Fruit fly (Drosophila melanogaster): ENCODE data around the gene CG46316.

CG46316 gene

dm6 chr3R:24712375-24712830 lies at the start of gene CG46316, which contains the start of gene CG13627:
Gene CG46316, plus strand, starts transcription at chr3R:24712780.
Gene CG13627, plus strand, starts transcription at chr3R:24712780.
- no peak for TF ChIP-seq CG17801 (GFP tag; optimal IDR thresholded peaks at IDR 0.05; ENCODE audit: partially characterized antibody)

- TF ChIP-seq CG17801 (GFP tag; optimal IDR thresholded peaks at IDR 0.05; ENCODE audit: partially characterized antibody): no peak
These were observed 49.5 kb upstream of the CG46316 start for dm6 chr3R:24663044-24663443.

- no peak for TF ChIP-seq CG17801 (GFP tag; optimal IDR thresholded peaks at IDR 0.05; ENCODE audit: partially characterized antibody)
These were observed 44.9 kb upstream of the CG46316 start for dm6 chr3R:24667538-24668207.

- no peak for TF ChIP-seq CG17801 (GFP tag; optimal IDR thresholded peaks at IDR 0.05; ENCODE audit: partially characterized antibody)
These were observed 40.9 kb upstream of the CG46316 start for dm6 chr3R:24671662-24672061.

dm6 chr3R:24692863-24693262 lies 19.7 kb upstream of the CG46316 start:
- TF ChIP-seq CG17801 (GFP tag; optimal IDR thresholded peaks at IDR 0.05; ENCODE audit: partially characterized antibody): no peak

- TF ChIP-seq CG17801 (GFP tag; optimal IDR thresholded peaks at IDR 0.05; ENCODE audit: partially characterized antibody): no peak
These were observed 13.3 kb upstream of the CG46316 start for dm6 chr3R:24699309-24699708.

- no peak for TF ChIP-seq CG17801 (GFP tag; optimal IDR thresholded peaks at IDR 0.05; ENCODE audit: partially characterized antibody)
These were observed 4.7 kb downstream of the CG46316 start, which contains the start of gene Polr2L for dm6 chr3R:24717289-24717688. Gene Polr2L, plus strand, starts transcription at chr3R:24717511.

dm6 chr3R:24719314-24720290 lies 7.0 kb downstream of the CG46316 start, which contains the start of the genes CG13630 and tok:
Gene CG13630, minus strand, starts transcription at chr3R:24719364.
Gene tok, plus strand, starts transcription at chr3R:24719697.
- TF ChIP-seq CG17801 (GFP tag; optimal IDR thresholded peaks at IDR 0.05; ENCODE audit: partially characterized antibody): no peak

dm6 chr3R:24720459-24721370 lies 8.1 kb downstream of the CG46316 start:
- TF ChIP-seq CG17801 (GFP tag; optimal IDR thresholded peaks at IDR 0.05; ENCODE audit: partially characterized antibody): no peak

- TF ChIP-seq CG17801 (GFP tag; optimal IDR thresholded peaks at IDR 0.05; ENCODE audit: partially characterized antibody): no peak
These were observed 13.8 kb downstream of the CG46316 start for dm6 chr3R:24726347-24726891.

dm6 chr3R:24727038-24727437 lies 14.5 kb downstream of the CG46316 start:
- no peak for TF ChIP-seq CG17801 (GFP tag; optimal IDR thresholded peaks at IDR 0.05; ENCODE audit: partially characterized antibody)

- TF ChIP-seq CG17801 (GFP tag; optimal IDR thresholded peaks at IDR 0.05; ENCODE audit: partially characterized antibody): no peak
These were observed 36.7 kb downstream of the CG46316 start, which contains the start of gene tld for dm6 chr3R:24749055-24749992. Gene tld, plus strand, starts transcription at chr3R:24749731.

- no peak for TF ChIP-seq CG17801 (GFP tag; optimal IDR thresholded peaks at IDR 0.05; ENCODE audit: partially characterized antibody)
These were observed 41.0 kb downstream of the CG46316 start, which contains the start of gene asp for dm6 chr3R:24753561-24754027. Gene asp, plus strand, starts transcription at chr3R:24753849.

All from ovary, adult (tissue).